Worm (Caenorhabditis elegans): ENCODE data around the gene M110.8.

DNA sequence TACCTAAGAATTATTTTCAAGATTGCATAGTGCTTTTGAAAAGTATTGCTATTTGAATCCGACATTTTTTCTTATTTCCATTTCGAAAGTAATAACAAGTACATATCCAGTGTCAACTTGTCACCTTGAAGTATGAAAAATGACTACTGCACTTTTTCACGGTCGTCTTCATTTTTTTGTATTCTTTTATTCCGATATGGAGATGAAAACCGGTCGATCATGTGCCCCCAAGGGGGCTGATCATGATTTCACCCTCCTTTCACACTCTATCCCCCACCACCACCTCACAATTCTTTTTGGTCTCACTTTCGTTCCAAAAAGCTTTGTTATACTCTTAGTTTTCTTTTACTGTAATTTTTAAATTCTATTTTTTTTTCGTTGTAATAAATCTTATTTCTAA, 16.5 kb upstream of the M110.8 start:
- TF ChIP-seq ama-1 (optimal IDR thresholded peaks at IDR 0.05) (no peak), ama-1 (GFP tag; optimal IDR thresholded peaks at IDR 0.05) (no peak), dpl-1 (GFP tag; optimal IDR thresholded peaks at IDR 0.05) (no peak), nfya-1 (tag; optimal IDR thresholded peaks at IDR 0.05; ENCODE audit: borderline replicate concordance, insufficient read depth) (no peak), hrde-1 (tag; optimal IDR thresholded peaks at IDR 0.05; ENCODE audit: borderline replicate concordance) (no peak), hmg-1.2 (GFP tag; IDR thresholded peaks at IDR 0.05) (no peak), egrh-3 (GFP tag; IDR thresholded peaks at IDR 0.05) (no peak), lin-40 (tag; optimal IDR thresholded peaks at IDR 0.05) (no peak)
